Worm (Caenorhabditis elegans): ENCODE measurements around the gene BE10.5.

BE10.5 gene

DNA sequence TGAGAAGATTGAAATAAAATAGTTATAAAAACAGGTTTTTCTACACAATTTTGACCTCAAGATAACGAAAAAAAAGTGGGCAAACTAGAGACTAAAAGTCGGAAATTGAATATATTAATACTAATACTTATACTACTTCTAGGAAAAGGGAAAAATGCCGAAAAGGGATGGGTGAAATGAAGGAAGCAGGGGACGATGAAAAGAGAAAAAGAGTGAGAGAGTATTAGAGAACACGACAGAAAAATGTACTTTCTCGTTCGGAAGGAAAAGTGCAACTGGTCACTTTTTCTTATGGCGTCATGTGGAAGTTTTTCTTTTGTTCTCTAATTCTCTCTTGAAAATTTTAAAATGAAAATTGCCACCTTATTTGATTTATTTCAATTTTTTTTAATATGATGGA, 34.7 kb upstream of the BE10.5 start:
- TF ChIP-seq duxl-1 (tag; optimal IDR thresholded peaks at IDR 0.05; ENCODE audit: poor library complexity) (no peak), Y48G9A.11 (GFP tag; IDR thresholded peaks at IDR 0.05) (no peak), gei-8 (GFP tag; optimal IDR thresholded peaks at IDR 0.05) (no peak), daf-12 (tag; optimal IDR thresholded peaks at IDR 0.05) (peak; percentile 48), lsy-2 (tag; optimal IDR thresholded peaks at IDR 0.05) (peak; percentile 40 to 82), zip-2 (tag; optimal IDR thresholded peaks at IDR 0.05) (no peak), ztf-7 (tag; optimal IDR thresholded peaks at IDR 0.05) (no peak), mdl-1 (tag; optimal IDR thresholded peaks at IDR 0.05) (peak; percentile 11 to 94), nhr-77 (tag; optimal IDR thresholded peaks at IDR 0.05) (peak; percentile 63), mep-1 (tag; optimal IDR thresholded peaks at IDR 0.05) (peak; percentile 72), ZK337.2 (GFP tag; IDR thresholded peaks at IDR 0.05) (no peak), ceh-62 (tag; optimal IDR thresholded peaks at IDR 0.05) (no peak), nhr-11 (tag; optimal IDR thresholded peaks at IDR 0.05) (peak; percentile 54), hlh-30 (tag; optimal IDR thresholded peaks at IDR 0.05; ENCODE audit: insufficient read depth) (peak; percentile 90), sdz-12 (GFP tag; optimal IDR thresholded peaks at IDR 0.05) (no peak), T26A8.4 (GFP tag; IDR thresholded peaks at IDR 0.05) (no peak), F49E8.2 (tag; optimal IDR thresholded peaks at IDR 0.05; ENCODE audit: borderline replicate concordance) (no peak), nhr-76 (tag; optimal IDR thresholded peaks at IDR 0.05) (no peak), dve-1 (tag; optimal IDR thresholded peaks at IDR 0.05; ENCODE audit: insufficient read depth) (peak; percentile 71), lin-39 (tag; optimal IDR thresholded peaks at IDR 0.05) (no peak), ceh-44 (GFP tag; IDR thresholded peaks at IDR 0.05) (no peak), madf-5 (GFP tag; IDR thresholded peaks at IDR 0.05) (no peak), nhr-28 (tag; optimal IDR thresholded peaks at IDR 0.05) (peak; percentile 80), F26F4.8 (GFP tag; conservative IDR thresholded peaks at IDR 0.05) (no peak), aha-1 (tag) (no peak), ceh-20 (GFP tag; IDR thresholded peaks at IDR 0.05) (no peak), ceh-28 (tag; optimal IDR thresholded peaks at IDR 0.05) (no peak), aly-2 (tag; optimal IDR thresholded peaks at IDR 0.05) (no peak), fos-1 (tag; optimal IDR thresholded peaks at IDR 0.05) (no peak), dpl-1 (GFP tag; optimal IDR thresholded peaks at IDR 0.05) (peak; percentile 24), lin-38 (GFP tag; IDR thresholded peaks at IDR 0.05) (no peak), lim-7 (GFP tag; IDR thresholded peaks at IDR 0.05) (no peak), ceh-82 (tag; optimal IDR thresholded peaks at IDR 0.05) (no peak), rbr-2 (tag; optimal IDR thresholded peaks at IDR 0.05) (peak; percentile 49), Y105C5A.15 (GFP tag; IDR thresholded peaks at IDR 0.05) (no peak), daf-8 (GFP tag; IDR thresholded peaks at IDR 0.05) (no peak), mxl-3 (GFP tag; optimal IDR thresholded peaks at IDR 0.05) (peak; percentile 36), ces-1 (GFP tag; optimal IDR thresholded peaks at IDR 0.05) (peak; percentile 72), jun-1 (tag; optimal IDR thresholded peaks at IDR 0.05) (no peak), mdt-29 (GFP tag; IDR thresholded peaks at IDR 0.05) (no peak), php-3 (GFP tag; IDR thresholded peaks at IDR 0.05) (no peak), T20F7.1 (GFP tag; optimal IDR thresholded peaks at IDR 0.05) (peak; percentile 27), F37D6.2 (tag; optimal IDR thresholded peaks at IDR 0.05) (no peak), mxl-2 (GFP tag; conservative IDR thresholded peaks at IDR 0.05) (no peak), pqm-1 (tag; optimal IDR thresholded peaks at IDR 0.05) (no peak), lin-15B (tag; optimal IDR thresholded peaks at IDR 0.05) (no peak), fkh-10 (GFP tag; optimal IDR thresholded peaks at IDR 0.05) (peak; percentile 60), vab-7 (GFP tag; IDR thresholded peaks at IDR 0.05) (no peak), D1046.2 (GFP tag; IDR thresholded peaks at IDR 0.05) (no peak), zfp-3 (GFP tag; conservative IDR thresholded peaks at IDR 0.05) (no peak), zip-11 (GFP tag; IDR thresholded peaks at IDR 0.05) (no peak), daf-19 (GFP tag; conservative IDR thresholded peaks at IDR 0.05) (no peak)
